Worm (Caenorhabditis elegans) whole organism, L1 larva: ENCODE measurements around the gene Y67D2.5.

ENCODE experiments used
- C04F5.9 ChIP-seq: sonication (generic microtip); optimal IDR thresholded peaks from 2 replicates; lab custom pipeline; 2016; ENCODE audit warnings: missing genetic modification characterization, missing compliant biosample characterization
- C16A3.4 ChIP-seq: fragments of 150-350 bp; optimal IDR thresholded peaks from 2 replicates; lab custom pipeline; 2014; ENCODE audit warnings: missing biosample characterization, missing genetic modification characterization
- F16B12.6 ChIP-seq: fragments of 150-350 bp; optimal IDR thresholded peaks from 2 replicates; lab custom pipeline; 2014; ENCODE audit warnings: missing biosample characterization, missing genetic modification characterization
- aha-1 ChIP-seq: fragments of 150-350 bp; optimal IDR thresholded peaks from 2 replicates; lab custom pipeline; 2014; ENCODE audit warnings: missing biosample characterization, missing genetic modification characterization
- alr-1 ChIP-seq: fragments of 200-800 bp; sonication (Bioruptor generic); optimal IDR thresholded peaks from 2 replicates; lab custom pipeline; 2018; ENCODE audit warnings: borderline replicate concordance, mild to moderate bottlenecking, missing genetic modification characterization, missing compliant biosample characterization
- aly-2 ChIP-seq: fragments of 150-350 bp; optimal IDR thresholded peaks from 2 replicates; lab custom pipeline; 2014; ENCODE audit warnings: missing biosample characterization, missing genetic modification characterization
- ama-1 ChIP-seq: fragments of 150-350 bp; optimal IDR thresholded peaks from 2 replicates; lab custom pipeline; 2014
- blmp-1 ChIP-seq: fragments of 150-350 bp; optimal IDR thresholded peaks from 2 replicates; lab custom pipeline; 2014; ENCODE audit warnings: missing biosample characterization, missing genetic modification characterization
- ceh-63 ChIP-seq: fragments of 200-800 bp; sonication (Bioruptor generic); optimal IDR thresholded peaks from 2 replicates; lab custom pipeline; 2018; ENCODE audit warnings: mild to moderate bottlenecking, missing genetic modification characterization, missing compliant biosample characterization
- ceh-8 ChIP-seq: fragments of 200-800 bp; sonication (Bioruptor generic); optimal IDR thresholded peaks from 2 replicates; lab custom pipeline; 2018; ENCODE audit warnings: mild to moderate bottlenecking, missing genetic modification characterization, moderate library complexity, missing compliant biosample characterization
- ceh-88 ChIP-seq: fragments of 200-800 bp; sonication (Bioruptor generic); IDR thresholded peaks from 2 replicates; pipeline ENCODE4 v1.3.6; 2022; ENCODE audit warnings: missing genetic modification characterization, missing compliant biosample characterization
- ces-1 ChIP-seq: fragments of 150-350 bp; optimal IDR thresholded peaks from 2 replicates; lab custom pipeline; 2014; ENCODE audit warnings: missing biosample characterization, missing genetic modification reagents, missing genetic modification characterization
- dpl-1 ChIP-seq, 3 experiments: fragments of 150-350 bp in 2 of 3; sonication (generic microtip) in 1 of 3; optimal IDR thresholded peaks; 2 replicates each; lab custom pipeline; 2014 to 2017; ENCODE audit warnings: missing biosample characterization in 3 of 3, missing genetic modification characterization in 3 of 3, missing genetic modification reagents in 3 of 3
- dsc-1 ChIP-seq: sonication (generic microtip); optimal IDR thresholded peaks from 2 replicates; lab custom pipeline; 2016; ENCODE audit warnings: mild to moderate bottlenecking, missing genetic modification characterization, missing compliant biosample characterization
- efl-1 ChIP-seq, 4 experiments: fragments of 150-350 bp; optimal IDR thresholded peaks in 3 of 4; peaks in 1 of 4; 1 replicate in 1 of 4; 2 replicates in 3 of 4; lab custom pipeline; 2014; ENCODE audit warnings: missing biosample characterization in 2 of 4, missing genetic modification characterization in 2 of 4, missing genetic modification reagents in 2 of 4
- efl-3 ChIP-seq: fragments of 200-800 bp; sonication (Bioruptor generic); optimal IDR thresholded peaks from 2 replicates; lab custom pipeline; 2018; ENCODE audit warnings: mild to moderate bottlenecking, missing genetic modification characterization, missing compliant biosample characterization
- egl-27 ChIP-seq, 2 experiments: fragments of 150-350 bp in 1 of 2; sonication (generic microtip); optimal IDR thresholded peaks; 3 replicates each; lab custom pipeline; 2017 to 2018; ENCODE audit warnings: missing biosample characterization in 2 of 2, missing genetic modification characterization in 2 of 2, missing genetic modification reagents in 2 of 2
- fkh-10 ChIP-seq: sonication (generic microtip); optimal IDR thresholded peaks from 2 replicates; lab custom pipeline; 2017; ENCODE audit warnings: missing biosample characterization, missing genetic modification reagents, missing genetic modification characterization
- fos-1 ChIP-seq: fragments of 150-350 bp; optimal IDR thresholded peaks from 2 replicates; lab custom pipeline; 2014; ENCODE audit warnings: missing biosample characterization, missing genetic modification characterization
- hlh-17 ChIP-seq: fragments of 200-800 bp; sonication (Bioruptor generic); optimal IDR thresholded peaks from 2 replicates; lab custom pipeline; 2018; ENCODE audit warnings: missing genetic modification characterization, mild to moderate bottlenecking, missing compliant biosample characterization, moderate library complexity, borderline replicate concordance
- hlh-4 ChIP-seq: sonication (generic microtip); optimal IDR thresholded peaks from 2 replicates; lab custom pipeline; 2016; ENCODE audit warnings: mild to moderate bottlenecking, missing genetic modification characterization, missing compliant biosample characterization
- irx-1 ChIP-seq: sonication (generic microtip); optimal IDR thresholded peaks from 2 replicates; lab custom pipeline; 2016; ENCODE audit warnings: missing genetic modification characterization, missing compliant biosample characterization
- isw-1 ChIP-seq: fragments of 200-800 bp; sonication (Bioruptor generic); IDR thresholded peaks from 2 replicates; pipeline ENCODE4 v1.3.6; 2022; ENCODE audit warnings: missing genetic modification characterization, missing compliant biosample characterization
- lin-13 ChIP-seq: fragments of 150-350 bp; optimal IDR thresholded peaks from 2 replicates; lab custom pipeline; 2014; ENCODE audit warnings: missing biosample characterization, missing genetic modification reagents, missing genetic modification characterization
- lin-14 ChIP-seq: fragments of 200-800 bp; sonication (Bioruptor generic); optimal IDR thresholded peaks from 2 replicates; lab custom pipeline; 2018; ENCODE audit warnings: mild to moderate bottlenecking, missing genetic modification characterization, moderate library complexity, missing compliant biosample characterization
- lin-15B ChIP-seq: fragments of 150-350 bp; sonication (generic microtip); optimal IDR thresholded peaks from 3 replicates; lab custom pipeline; 2014; ENCODE audit warnings: missing biosample characterization, missing genetic modification characterization
- lin-35 ChIP-seq, 2 experiments: fragments of 150-350 bp; optimal IDR thresholded peaks; 2 replicates each; lab custom pipeline; 2014; ENCODE audit warnings: missing biosample characterization in 2 of 2, missing genetic modification characterization in 2 of 2, missing genetic modification reagents in 2 of 2
- lin-39 ChIP-seq: fragments of 150-350 bp; optimal IDR thresholded peaks from 2 replicates; lab custom pipeline; 2014; ENCODE audit warnings: missing biosample characterization, missing genetic modification reagents, missing genetic modification characterization
- lsy-2 ChIP-seq, 2 experiments: fragments of 150-350 bp; optimal IDR thresholded peaks; 2 replicates each; lab custom pipeline; 2014; ENCODE audit warnings: missing biosample characterization in 2 of 2, missing genetic modification characterization in 2 of 2
- mab-9 ChIP-seq: fragments of 200-800 bp; sonication (Bioruptor generic); IDR thresholded peaks from 2 replicates; pipeline ENCODE4 v1.3.6; 2022; ENCODE audit warnings: missing genetic modification reagents, missing genetic modification characterization, missing compliant biosample characterization
- mep-1 ChIP-seq: fragments of 150-350 bp; optimal IDR thresholded peaks from 2 replicates; lab custom pipeline; 2014; ENCODE audit warnings: missing biosample characterization, missing genetic modification characterization
- nhr-19 ChIP-seq: fragments of 200-800 bp; sonication (Bioruptor generic); conservative IDR thresholded peaks from 2 replicates; pipeline ENCODE4 v1.3.6; 2022; ENCODE audit warnings: missing genetic modification characterization, missing compliant biosample characterization
- nhr-20 ChIP-seq: sonication (generic microtip); optimal IDR thresholded peaks from 2 replicates; lab custom pipeline; 2016; ENCODE audit warnings: mild to moderate bottlenecking, missing genetic modification characterization, missing compliant biosample characterization
- nhr-47 ChIP-seq: sonication (generic microtip); optimal IDR thresholded peaks from 2 replicates; lab custom pipeline; 2016; ENCODE audit warnings: mild to moderate bottlenecking, missing genetic modification characterization, moderate library complexity, missing compliant biosample characterization
- nhr-71 ChIP-seq: sonication (generic microtip); optimal IDR thresholded peaks from 2 replicates; lab custom pipeline; 2016; ENCODE audit warnings: mild to moderate bottlenecking, missing genetic modification characterization, moderate library complexity, missing compliant biosample characterization
- nhr-77 ChIP-seq: fragments of 150-350 bp; optimal IDR thresholded peaks from 2 replicates; lab custom pipeline; 2014; ENCODE audit warnings: missing biosample characterization, missing genetic modification characterization
- nhr-85 ChIP-seq: sonication (generic microtip); peaks from one replicate; lab custom pipeline; 2016; ENCODE audit warnings: missing genetic modification characterization, inconsistent platforms, missing compliant biosample characterization
- nhr-90 ChIP-seq: sonication (generic microtip); optimal IDR thresholded peaks from 2 replicates; lab custom pipeline; 2016; ENCODE audit warnings: mild to moderate bottlenecking, missing genetic modification characterization, missing compliant biosample characterization; ENCODE audit not compliant: poor library complexity
- pag-3 ChIP-seq: sonication (generic microtip); optimal IDR thresholded peaks from 2 replicates; lab custom pipeline; 2017; ENCODE audit warnings: missing genetic modification characterization, mild to moderate bottlenecking, missing compliant biosample characterization, antibody characterized with exemption, borderline replicate concordance; ENCODE audit not compliant: insufficient read depth
- snpc-4 ChIP-seq: fragments of 150-350 bp; optimal IDR thresholded peaks from 2 replicates; lab custom pipeline; 2014; ENCODE audit warnings: missing biosample characterization, missing genetic modification characterization
- snu-23 ChIP-seq: sonication (generic microtip); optimal IDR thresholded peaks from 2 replicates; lab custom pipeline; 2016; ENCODE audit warnings: missing genetic modification characterization, missing compliant biosample characterization
- sox-4 ChIP-seq: sonication (generic microtip); optimal IDR thresholded peaks from 2 replicates; lab custom pipeline; 2016; ENCODE audit warnings: missing genetic modification characterization, missing compliant biosample characterization
- sptf-1 ChIP-seq: fragments of 150-350 bp; optimal IDR thresholded peaks from 2 replicates; lab custom pipeline; 2014; ENCODE audit warnings: missing biosample characterization, missing genetic modification characterization
- tlp-1 ChIP-seq: fragments of 150-350 bp; optimal IDR thresholded peaks from 2 replicates; lab custom pipeline; 2014; ENCODE audit warnings: missing biosample characterization, missing genetic modification characterization
- unc-130 ChIP-seq: fragments of 150-350 bp; optimal IDR thresholded peaks from 2 replicates; lab custom pipeline; 2017; ENCODE audit warnings: missing biosample characterization, missing genetic modification characterization, inconsistent platforms
- unc-30 ChIP-seq: sonication (generic microtip); optimal IDR thresholded peaks from 2 replicates; lab custom pipeline; 2017; ENCODE audit warnings: missing biosample characterization, missing genetic modification characterization
- unc-98 ChIP-seq: fragments of 200-800 bp; sonication (Bioruptor generic); IDR thresholded peaks from 2 replicates; pipeline ENCODE4 v1.3.6; 2022; ENCODE audit warnings: missing genetic modification characterization, missing compliant biosample characterization
- vab-15 ChIP-seq: sonication (generic microtip); optimal IDR thresholded peaks from 2 replicates; lab custom pipeline; 2017; ENCODE audit warnings: missing genotype, mild to moderate bottlenecking, missing genetic modification characterization, missing compliant biosample characterization
- xbp-1 ChIP-seq: sonication (generic microtip); optimal IDR thresholded peaks from 2 replicates; lab custom pipeline; 2016; ENCODE audit warnings: missing genetic modification characterization, missing compliant biosample characterization
- zip-4 ChIP-seq: fragments of 200-800 bp; sonication (Bioruptor generic); optimal IDR thresholded peaks from 2 replicates; lab custom pipeline; 2018; ENCODE audit warnings: mild to moderate bottlenecking, missing genetic modification characterization, moderate library complexity, missing compliant biosample characterization

Y67D2.5 gene

DNA sequence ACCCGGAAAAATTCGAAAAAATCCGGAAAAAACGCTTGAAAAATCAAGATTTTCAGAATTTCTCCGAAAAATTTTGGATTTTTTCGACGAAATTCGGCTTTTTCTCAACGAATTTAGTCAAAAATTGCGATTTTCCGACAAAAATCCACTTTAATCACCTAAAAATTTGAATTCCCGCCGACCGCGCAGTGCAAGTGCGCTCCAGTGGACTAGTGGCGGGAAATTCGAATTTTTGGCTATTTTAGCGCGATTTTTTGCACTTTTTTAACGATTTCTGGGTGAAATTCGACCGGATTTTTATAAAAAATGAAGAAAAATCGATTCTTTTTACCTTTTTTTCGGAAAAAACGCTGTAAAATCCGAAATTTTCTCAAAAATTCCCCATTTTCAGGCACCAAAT is 5.6 kb downstream of the Y67D2.5 start:
- TF ChIP-seq efl-1 (optimal IDR thresholded peaks at IDR 0.05; lab: Kevin White, UChicago) (no peak), efl-1 (GFP tag; optimal IDR thresholded peaks at IDR 0.05 in 1 of 2; lab: Kevin White, UChicago) (peak; percentile 8 to 45), hlh-4 (tag; lab: Kevin White, UChicago) (no peak)

ce11 chrIII:1533615-1534014 is 6.4 kb downstream of the Y67D2.5 start, which contains the start of gene mtg-1:
mtg-1 (plus strand) TSS chrIII:1533774.
- TF ChIP-seq nhr-77 (tag; lab: Kevin White, UChicago) (no peak), lsy-2 (tag; optimal IDR thresholded peaks at IDR 0.05; lab: Kevin White, UChicago) (peak; percentile 57 to 69), dpl-1 (GFP tag; optimal IDR thresholded peaks at IDR 0.05; lab: Kevin White, UChicago) (peak; percentile 55 to 67 (median 60)), snu-23 (GFP tag; lab: Kevin White, UChicago) (peak; percentile 58), F16B12.6 (peak; percentile 34), unc-30 (tag; lab: Kevin White, UChicago) (no peak), ceh-88 (GFP tag; lab: Robert Waterston, UW) (no peak), C16A3.4 (tag; lab: Kevin White, UChicago) (peak; percentile 49), unc-98 (GFP tag; lab: Robert Waterston, UW) (0 out of 2 replicates have a peak, but pooled peaks have one; percentile 0), ama-1 (lab: Kevin White, UChicago) (no peak), C04F5.9 (tag; lab: Kevin White, UChicago) (no peak), nhr-19 (GFP tag; lab: Robert Waterston, UW) (0 out of 2 replicates have a peak, but pooled peaks have one; percentile 19), vab-15 (no peak), lin-39 (tag; lab: Kevin White, UChicago) (peak; percentile 3), aly-2 (no peak), aha-1 (no peak), blmp-1 (tag; lab: Kevin White, UChicago) (peak; percentile 7), hlh-17 (GFP tag; lab: Kevin White, UChicago) (no peak), lin-13 (peak; percentile 47), fkh-10 (GFP tag; lab: Kevin White, UChicago) (peak; percentile 7), nhr-85 (tag; lab: Kevin White, UChicago) (peak; percentile 53), lin-15B (tag; lab: Kevin White, UChicago) (peak; percentile 56), nhr-90 (tag; lab: Kevin White, UChicago) (no peak), unc-130 (tag; lab: Kevin White, UChicago) (peak; percentile 69), lin-14 (peak; percentile 18), nhr-47 (no peak), ceh-63 (GFP tag; lab: Kevin White, UChicago) (no peak), sptf-1 (tag; lab: Kevin White, UChicago) (no peak), zip-4 (no peak), ces-1 (GFP tag; lab: Kevin White, UChicago) (no peak), alr-1 (tag; lab: Kevin White, UChicago) (no peak), mab-9 (GFP tag; lab: Robert Waterston, UW) (no peak), tlp-1 (tag; lab: Kevin White, UChicago) (no peak), efl-3 (GFP tag; lab: Kevin White, UChicago) (no peak), nhr-71 (tag; lab: Kevin White, UChicago) (no peak), irx-1 (no peak), ceh-8 (GFP tag; lab: Kevin White, UChicago) (no peak), sox-4 (tag; lab: Kevin White, UChicago) (no peak), pag-3 (tag; lab: Kevin White, UChicago) (no peak), snpc-4 (tag; lab: Kevin White, UChicago) (no peak), fos-1 (tag; lab: Kevin White, UChicago) (no peak), efl-1 (optimal IDR thresholded peaks at IDR 0.05; lab: Kevin White, UChicago) (peak; percentile 62 to 74), efl-1 (GFP tag; optimal IDR thresholded peaks at IDR 0.05 in 1 of 2; lab: Kevin White, UChicago) (peak; percentile 67 to 97), isw-1 (GFP tag; lab: Robert Waterston, UW) (peak; percentile 21), lin-35 (GFP tag; optimal IDR thresholded peaks at IDR 0.05; lab: Kevin White, UChicago) (peak; percentile 36 to 48), nhr-20 (tag; lab: Kevin White, UChicago) (peak; percentile 27), egl-27 (tag; optimal IDR thresholded peaks at IDR 0.05; lab: Kevin White, UChicago) (no peak), mep-1 (peak; percentile 66), hlh-4 (tag; lab: Kevin White, UChicago) (no peak), xbp-1 (peak; percentile 4), dsc-1 (tag; lab: Kevin White, UChicago) (no peak)
